Worm (Caenorhabditis elegans): ENCODE data around the gene frg-1.

- TF ChIP-seq T22C8.4 (GFP tag; IDR thresholded peaks at IDR 0.05), result no peak
- no peak for TF ChIP-seq ztf-29 (GFP tag; IDR thresholded peaks at IDR 0.05)
- TF ChIP-seq cog-1 (tag; optimal IDR thresholded peaks at IDR 0.05), result no peak
- no peak for TF ChIP-seq ref-1 (GFP tag; conservative IDR thresholded peaks at IDR 0.05)
- no peak for TF ChIP-seq med-1 (GFP tag; optimal IDR thresholded peaks at IDR 0.05; ENCODE audit: insufficient read depth)
- no peak for TF ChIP-seq tab-1 (GFP tag; IDR thresholded peaks at IDR 0.05)
- TF ChIP-seq ztf-23 (GFP tag; IDR thresholded peaks at IDR 0.05), result no peak
- no peak for TF ChIP-seq flt-1 (GFP tag; IDR thresholded peaks at IDR 0.05)
Measured at ce11 chrIII:12990997-12991396, 12.0 kb downstream of the frg-1 start, which contains the start of gene ZK1010.12.

All from whole organism, midembryonic.